Fruit fly (Drosophila melanogaster) Kc167 (cell line): ENCODE data around the gene CG11262.

ENCODE experiments used
- Myc ChIP-seq: fragments of >200 bp; optimal IDR thresholded peaks from 2 replicates; lab custom pipeline; 2017; ENCODE audit warnings: missing external identifiers
- psq ChIP-seq: fragments of >200 bp; optimal IDR thresholded peaks from 2 replicates; lab custom pipeline; 2017; ENCODE audit warnings: missing external identifiers

- TF ChIP-seq psq (lab: Kevin White, UChicago) = no peak
- TF ChIP-seq Myc (lab: Kevin White, UChicago) = no peak
These were observed at the start of gene CG11262 for dm6 chr3L:12994835-12995234.
